Worm (Caenorhabditis elegans) whole organism, L3 larva: Measurements from ENCODE around the gene flp-13.

ENCODE experiments used
- R02D3.7 ChIP-seq: fragments of 150-350 bp; optimal IDR thresholded peaks from 2 replicates; lab custom pipeline; 2014; ENCODE audit warnings: missing biosample characterization, missing genetic modification characterization
- ZK546.5 ChIP-seq: sonication (generic microtip); optimal IDR thresholded peaks from 2 replicates; lab custom pipeline; 2017; ENCODE audit warnings: missing biosample characterization, missing genetic modification characterization
- aly-2 ChIP-seq: fragments of 150-350 bp; optimal IDR thresholded peaks from 2 replicates; lab custom pipeline; 2014; ENCODE audit warnings: missing biosample characterization, missing genetic modification characterization
- ama-1 ChIP-seq: fragments of 150-350 bp; optimal IDR thresholded peaks from 2 replicates; lab custom pipeline; 2018
- ceh-16 ChIP-seq: sonication (generic microtip); optimal IDR thresholded peaks from 2 replicates; lab custom pipeline; 2017; ENCODE audit warnings: missing biosample characterization, missing genetic modification characterization
- ceh-28 ChIP-seq: fragments of 150-350 bp; optimal IDR thresholded peaks from 2 replicates; lab custom pipeline; 2014; ENCODE audit warnings: missing biosample characterization, missing genetic modification reagents, missing genetic modification characterization
- ceh-82 ChIP-seq: fragments of 150-350 bp; optimal IDR thresholded peaks from 2 replicates; lab custom pipeline; 2014; ENCODE audit warnings: missing biosample characterization, missing genetic modification characterization
- ceh-9 ChIP-seq: sonication (generic microtip); optimal IDR thresholded peaks from 2 replicates; lab custom pipeline; 2018; ENCODE audit warnings: missing biosample characterization, missing genetic modification characterization
- egl-27 ChIP-seq: sonication (generic microtip); optimal IDR thresholded peaks from 4 replicates; lab custom pipeline; 2017; ENCODE audit warnings: missing biosample characterization, missing genetic modification reagents, missing genetic modification characterization
- egl-5 ChIP-seq: fragments of 150-350 bp; optimal IDR thresholded peaks from 2 replicates; lab custom pipeline; 2017; ENCODE audit warnings: missing biosample characterization, missing genetic modification reagents, missing genetic modification characterization, inconsistent platforms
- elt-1 ChIP-seq: fragments of 150-350 bp; optimal IDR thresholded peaks from 2 replicates; lab custom pipeline; 2014; ENCODE audit warnings: missing biosample characterization, missing genetic modification characterization
- elt-2 ChIP-seq: sonication (generic microtip); optimal IDR thresholded peaks from 2 replicates; lab custom pipeline; 2016; ENCODE audit warnings: missing genetic modification reagents, mild to moderate bottlenecking, missing genetic modification characterization, missing compliant biosample characterization
- elt-3 ChIP-seq, 3 experiments: fragments of 150-350 bp in 1 of 3; sonication (generic microtip) in 2 of 3; optimal IDR thresholded peaks; 2 replicates in 2 of 3; 4 replicates in 1 of 3; lab custom pipeline; 2014 to 2017; ENCODE audit warnings: missing biosample characterization in 3 of 3, missing genetic modification characterization in 3 of 3
- fkh-2 ChIP-seq: fragments of 150-350 bp; optimal IDR thresholded peaks from 2 replicates; lab custom pipeline; 2014; ENCODE audit warnings: missing biosample characterization, missing genetic modification reagents, missing genetic modification characterization
- fos-1 ChIP-seq: fragments of 150-350 bp; optimal IDR thresholded peaks from 2 replicates; lab custom pipeline; 2014; ENCODE audit warnings: missing biosample characterization, missing genetic modification characterization
- hmg-11 ChIP-seq: sonication (generic microtip); optimal IDR thresholded peaks from 2 replicates; lab custom pipeline; 2016; ENCODE audit warnings: missing genetic modification characterization, missing compliant biosample characterization
- jun-1 ChIP-seq: fragments of 150-350 bp; optimal IDR thresholded peaks from 2 replicates; lab custom pipeline; 2014; ENCODE audit warnings: missing biosample characterization, missing genetic modification reagents, missing genetic modification characterization
- lin-15B ChIP-seq: fragments of 150-350 bp; optimal IDR thresholded peaks from 2 replicates; lab custom pipeline; 2014; ENCODE audit warnings: missing biosample characterization, missing genetic modification characterization
- lin-39 ChIP-seq: fragments of 150-350 bp; optimal IDR thresholded peaks from 2 replicates; lab custom pipeline; 2018; ENCODE audit warnings: missing biosample characterization, missing genetic modification reagents, missing genetic modification characterization
- lsy-12 ChIP-seq: sonication (generic microtip); optimal IDR thresholded peaks from 2 replicates; lab custom pipeline; 2016; ENCODE audit warnings: mild to moderate bottlenecking, missing genetic modification characterization, missing compliant biosample characterization
- mml-1 ChIP-seq: fragments of 150-350 bp; sonication (generic microtip); optimal IDR thresholded peaks from 3 replicates; lab custom pipeline; 2014; ENCODE audit warnings: missing biosample characterization, missing genetic modification characterization
- nfya-1 ChIP-seq: sonication (generic microtip); optimal IDR thresholded peaks from 2 replicates; lab custom pipeline; 2017; ENCODE audit warnings: missing genetic modification characterization, mild to moderate bottlenecking, missing compliant biosample characterization, antibody characterized with exemption, moderate library complexity; ENCODE audit not compliant: insufficient read depth
- nhr-11 ChIP-seq: fragments of 150-350 bp; optimal IDR thresholded peaks from 2 replicates; lab custom pipeline; 2014; ENCODE audit warnings: missing biosample characterization, missing genetic modification characterization
- nhr-12 ChIP-seq: fragments of 150-350 bp; optimal IDR thresholded peaks from 2 replicates; lab custom pipeline; 2014; ENCODE audit warnings: missing biosample characterization, missing genetic modification characterization
- nhr-23 ChIP-seq: fragments of 150-350 bp; optimal IDR thresholded peaks from 2 replicates; lab custom pipeline; 2014; ENCODE audit warnings: missing biosample characterization, missing genetic modification reagents, missing genetic modification characterization
- nhr-28 ChIP-seq: fragments of 150-350 bp; optimal IDR thresholded peaks from 2 replicates; lab custom pipeline; 2014; ENCODE audit warnings: missing biosample characterization, missing genetic modification characterization
- nhr-43 ChIP-seq: sonication (generic microtip); optimal IDR thresholded peaks from 2 replicates; lab custom pipeline; 2016; ENCODE audit warnings: mild to moderate bottlenecking, missing genetic modification characterization, missing compliant biosample characterization; ENCODE audit not compliant: poor library complexity, severe bottlenecking
- nhr-76 ChIP-seq: fragments of 150-350 bp; sonication (generic microtip); optimal IDR thresholded peaks from 5 replicates; lab custom pipeline; 2014; ENCODE audit warnings: missing biosample characterization, missing genetic modification characterization
- pha-4 ChIP-seq: fragments of 150-350 bp; optimal IDR thresholded peaks from 2 replicates; lab custom pipeline; 2014; ENCODE audit warnings: missing biosample characterization, missing genetic modification reagents, missing genetic modification characterization
- pqm-1 ChIP-seq: fragments of 150-350 bp; optimal IDR thresholded peaks from 2 replicates; lab custom pipeline; 2017; ENCODE audit warnings: missing biosample characterization, missing genetic modification characterization, inconsistent platforms
- sea-2 ChIP-seq: fragments of 150-350 bp; sonication (generic microtip); optimal IDR thresholded peaks from 4 replicates; lab custom pipeline; 2014; ENCODE audit warnings: missing biosample characterization, missing genetic modification reagents, missing genetic modification characterization
- skn-1 ChIP-seq: fragments of 150-350 bp; optimal IDR thresholded peaks from 2 replicates; lab custom pipeline; 2014; ENCODE audit warnings: missing biosample characterization, missing genetic modification characterization
- snpc-4 ChIP-seq: fragments of 150-350 bp; optimal IDR thresholded peaks from 2 replicates; lab custom pipeline; 2014; ENCODE audit warnings: missing biosample characterization, missing genetic modification characterization
- tbx-2 ChIP-seq: sonication (generic microtip); optimal IDR thresholded peaks from 2 replicates; lab custom pipeline; 2016; ENCODE audit warnings: mild to moderate bottlenecking, missing genetic modification characterization, missing compliant biosample characterization
- unc-39 ChIP-seq: sonication (generic microtip); optimal IDR thresholded peaks from 4 replicates; lab custom pipeline; 2017; ENCODE audit warnings: missing biosample characterization, missing genetic modification characterization
- unc-62 ChIP-seq: fragments of 150-350 bp; sonication (generic microtip); optimal IDR thresholded peaks from 4 replicates; lab custom pipeline; 2014; ENCODE audit warnings: missing biosample characterization, missing genetic modification reagents, missing genetic modification characterization
- ztf-11 ChIP-seq: fragments of 150-350 bp; optimal IDR thresholded peaks from 2 replicates; lab custom pipeline; 2014; ENCODE audit warnings: missing biosample characterization, missing genetic modification characterization

The flp-13 gene

ce11 chrIV:7706805-7707204 is 8.6 kb upstream of the flp-13 start, which contains the start of gene F33D4.4:
TSS of gene F33D4.4 (minus strand) at chrIV:7706905.
- TF ChIP-seq snpc-4 (tag; lab: Kevin White, UChicago) (no peak), egl-27 (tag; lab: Kevin White, UChicago) (no peak), fkh-2 (no peak), nfya-1 (no peak), pha-4 (tag; lab: Kevin White, UChicago) (no peak), nhr-11 (no peak), aly-2 (tag; lab: Kevin White, UChicago) (no peak), ceh-16 (tag; lab: Kevin White, UChicago) (no peak)

- TF ChIP-seq elt-1 (no peak), nfya-1 (no peak), nhr-43 (tag; lab: Kevin White, UChicago) (no peak), pqm-1 (tag; lab: Kevin White, UChicago) (no peak), ceh-28 (tag; lab: Kevin White, UChicago) (no peak), elt-3 (tag; optimal IDR thresholded peaks at IDR 0.05; lab: Kevin White, UChicago) (no peak), nhr-23 (tag; lab: Kevin White, UChicago) (no peak), ceh-82 (no peak), ama-1 (no peak), tbx-2 (tag; lab: Kevin White, UChicago) (no peak), nhr-28 (tag; lab: Kevin White, UChicago) (no peak), elt-2 (no peak), mml-1 (tag; lab: Kevin White, UChicago) (no peak), nhr-76 (tag; lab: Kevin White, UChicago) (no peak), unc-62 (no peak), fos-1 (tag; lab: Kevin White, UChicago) (no peak)
Observed at ce11 chrIV:7692451-7692850, 5.8 kb downstream of the flp-13 start.

ce11 chrIV:7689326-7689725 is 8.9 kb downstream of the flp-13 start:
- TF ChIP-seq elt-2 (peak; percentile 85), ceh-82 (no peak), nhr-23 (tag; lab: Kevin White, UChicago) (no peak), ceh-9 (tag; lab: Kevin White, UChicago) (no peak), skn-1 (tag; lab: Kevin White, UChicago) (no peak), lin-15B (tag; lab: Kevin White, UChicago) (no peak), pqm-1 (tag; lab: Kevin White, UChicago) (peak; percentile 23), R02D3.7 (no peak), egl-5 (tag; lab: Kevin White, UChicago) (no peak)

- TF ChIP-seq jun-1 (tag; lab: Kevin White, UChicago) (peak; percentile 43), lin-15B (tag; lab: Kevin White, UChicago) (no peak), fkh-2 (no peak), unc-39 (tag; lab: Kevin White, UChicago) (no peak), aly-2 (tag; lab: Kevin White, UChicago) (no peak), R02D3.7 (no peak), nhr-12 (tag; lab: Kevin White, UChicago) (no peak), pqm-1 (tag; lab: Kevin White, UChicago) (peak; percentile 62), lin-39 (no peak), elt-2 (peak; percentile 83), nfya-1 (no peak), hmg-11 (tag; lab: Kevin White, UChicago) (no peak), pha-4 (tag; lab: Kevin White, UChicago) (peak; percentile 69), nhr-11 (no peak), ZK546.5 (tag; lab: Kevin White, UChicago) (no peak), elt-1 (no peak)
- TF ChIP-seq, all 47 proteins: peak for 4
Observed at ce11 chrIV:7679120-7679519, 19.1 kb downstream of the flp-13 start.

ce11 chrIV:7674874-7675273 is 23.3 kb downstream of the flp-13 start, which contains the start of gene itr-1:
TSS of gene itr-1 (plus strand) at chrIV:7675174.
- no peak for TF ChIP-seq nhr-23 (tag; lab: Kevin White, UChicago)
- no peak for TF ChIP-seq fos-1 (tag; lab: Kevin White, UChicago)
- TF ChIP-seq lsy-12 (tag; lab: Kevin White, UChicago) = no peak
- no peak for TF ChIP-seq sea-2
- no peak for TF ChIP-seq ztf-11 (tag; lab: Kevin White, UChicago)
- no peak for TF ChIP-seq unc-62
- TF ChIP-seq snpc-4 (tag; lab: Kevin White, UChicago) = no peak
- no peak for TF ChIP-seq ZK546.5 (tag; lab: Kevin White, UChicago)
- TF ChIP-seq skn-1 (tag; lab: Kevin White, UChicago) = no peak
- no peak for TF ChIP-seq fkh-2
- no peak for TF ChIP-seq nhr-76 (tag; lab: Kevin White, UChicago)
- no peak for TF ChIP-seq nhr-28 (tag; lab: Kevin White, UChicago)
- no peak for TF ChIP-seq ceh-16 (tag; lab: Kevin White, UChicago)
- TF ChIP-seq, all 47 proteins: peak for 0
